Worm (Caenorhabditis elegans): ENCODE data around the gene W02H3.3.

Gene W02H3.3

DNA sequence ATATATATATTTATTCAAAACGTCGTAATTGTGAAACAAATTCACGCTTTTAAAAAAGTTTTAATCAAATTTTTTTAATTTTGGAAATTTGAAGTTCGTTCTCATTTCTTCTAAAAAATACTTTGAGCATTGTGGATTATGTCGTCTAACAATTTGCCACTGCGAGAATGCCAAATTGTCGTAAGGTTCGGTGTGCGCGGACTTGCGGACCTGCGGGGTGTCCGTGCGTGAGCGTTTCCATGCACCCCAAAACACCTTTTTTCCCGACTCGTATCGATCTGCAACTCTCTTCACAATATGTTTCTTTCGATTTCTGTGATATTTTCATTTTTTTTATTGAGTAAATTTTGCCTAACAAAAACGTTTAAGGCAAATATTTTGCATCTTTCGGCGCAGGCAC lies 25.3 kb downstream of the W02H3.3 start:
- TF ChIP-seq lin-13 (tag; optimal IDR thresholded peaks at IDR 0.05) = peak; percentile 22
- TF ChIP-seq unc-120 (tag; optimal IDR thresholded peaks at IDR 0.05; ENCODE audit: poor library complexity, severe bottlenecking) = no peak

ce11 chrX:11068334-11068733 lies 29.7 kb downstream of the W02H3.3 start, which contains the start of gene apt-9:
TSS of gene apt-9 (plus strand) at chrX:11068527.
- TF ChIP-seq cnd-1 (tag; optimal IDR thresholded peaks at IDR 0.05) = no peak
- peak; percentile 52 for TF ChIP-seq ces-1 (GFP tag; optimal IDR thresholded peaks at IDR 0.05)

DNA sequence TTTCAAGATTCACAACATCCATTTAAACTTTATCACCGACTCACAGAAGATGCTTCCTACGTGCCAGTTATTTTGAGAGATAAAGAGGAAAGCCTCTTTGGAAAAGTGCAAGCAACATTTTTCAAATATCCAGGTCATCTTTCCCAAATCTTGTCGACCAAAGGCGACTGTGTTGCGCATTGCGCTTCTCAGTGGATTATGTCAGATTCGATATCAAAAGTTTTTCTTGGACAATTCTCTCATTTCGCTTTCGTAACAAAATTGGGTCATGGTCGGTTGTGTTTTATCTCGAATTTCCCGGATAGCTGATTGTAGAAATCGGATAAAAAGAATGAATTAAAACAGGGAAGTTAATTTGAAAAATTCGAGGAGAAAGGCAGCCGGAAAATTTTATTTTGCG lies 30.7 kb downstream of the W02H3.3 start:
- TF ChIP-seq mls-2 (tag; optimal IDR thresholded peaks at IDR 0.05) (no peak), elt-1 (tag; optimal IDR thresholded peaks at IDR 0.05; ENCODE audit: borderline replicate concordance, insufficient read depth) (peak; percentile 5), tbx-8 (GFP tag; optimal IDR thresholded peaks at IDR 0.05) (no peak), pha-4 (tag; optimal IDR thresholded peaks at IDR 0.05) (no peak), blmp-1 (tag; optimal IDR thresholded peaks at IDR 0.05) (peak; percentile 44), ham-2 (GFP tag; optimal IDR thresholded peaks at IDR 0.05) (peak; percentile 33)

- TF ChIP-seq nhr-12 (tag; optimal IDR thresholded peaks at IDR 0.05) (no peak), ztf-11 (tag; optimal IDR thresholded peaks at IDR 0.05) (no peak), sem-2 (GFP tag; optimal IDR thresholded peaks at IDR 0.05) (no peak), elt-1 (tag; optimal IDR thresholded peaks at IDR 0.05; ENCODE audit: borderline replicate concordance, insufficient read depth) (peak; percentile 5), blmp-1 (tag; optimal IDR thresholded peaks at IDR 0.05) (peak; percentile 98), ceh-43 (GFP tag; optimal IDR thresholded peaks at IDR 0.05) (no peak), unc-39 (tag; optimal IDR thresholded peaks at IDR 0.05) (no peak), M03D4.4 (tag; optimal IDR thresholded peaks at IDR 0.05) (no peak), nhr-76 (tag; optimal IDR thresholded peaks at IDR 0.05) (no peak), hlh-1 (tag; optimal IDR thresholded peaks at IDR 0.05) (no peak), snpc-4 (tag; optimal IDR thresholded peaks at IDR 0.05) (no peak), lin-13 (tag; optimal IDR thresholded peaks at IDR 0.05) (no peak), zip-8 (tag; optimal IDR thresholded peaks at IDR 0.05) (no peak), unc-62 (GFP tag; optimal IDR thresholded peaks at IDR 0.05) (peak; percentile 57), nhr-2 (tag; optimal IDR thresholded peaks at IDR 0.05) (no peak), cnd-1 (tag; optimal IDR thresholded peaks at IDR 0.05) (no peak), nhr-28 (tag; optimal IDR thresholded peaks at IDR 0.05) (no peak), ham-2 (GFP tag; optimal IDR thresholded peaks at IDR 0.05) (peak; percentile 83), elt-3 (tag; optimal IDR thresholded peaks at IDR 0.05) (peak; percentile 57)
These were observed 33.2 kb downstream of the W02H3.3 start, which contains the start of gene lpr-4 for ce11 chrX:11064799-11065198. TSS of gene lpr-4 (plus strand) at chrX:11065126.

- TF ChIP-seq blmp-1 (tag; optimal IDR thresholded peaks at IDR 0.05) (peak; percentile 4), ham-2 (GFP tag; optimal IDR thresholded peaks at IDR 0.05) (peak; percentile 9), nhr-28 (tag; optimal IDR thresholded peaks at IDR 0.05) (no peak)
These were observed 36.1 kb downstream of the W02H3.3 start, which contains the start of gene lpr-5 for ce11 chrX:11061904-11062303. TSS of gene lpr-5 (plus strand) at chrX:11062123.

DNA sequence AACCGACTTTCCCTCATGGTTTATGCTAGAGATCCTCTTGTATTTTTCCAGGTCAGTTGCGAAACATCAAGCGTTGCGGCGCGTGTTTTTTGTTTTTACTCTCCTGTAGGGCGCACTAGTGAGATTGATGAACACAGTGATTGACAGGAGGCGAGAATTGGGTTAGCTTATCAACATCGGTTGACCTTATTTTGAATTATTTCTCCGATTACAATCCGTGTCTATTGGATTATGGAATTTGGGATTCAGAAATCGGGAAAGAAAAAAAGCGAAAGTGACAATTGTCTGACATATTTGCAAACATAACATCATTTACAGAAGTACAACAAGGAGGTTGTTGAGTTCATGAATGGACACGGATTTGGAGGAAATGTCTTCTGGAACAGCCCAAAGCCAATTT lies 37.0 kb downstream of the W02H3.3 start:
- TF ChIP-seq ces-1 (GFP tag; optimal IDR thresholded peaks at IDR 0.05) (no peak), ceh-43 (GFP tag; optimal IDR thresholded peaks at IDR 0.05) (no peak), nhr-28 (tag; optimal IDR thresholded peaks at IDR 0.05) (no peak), blmp-1 (tag; optimal IDR thresholded peaks at IDR 0.05) (peak; percentile 59), unc-62 (GFP tag; optimal IDR thresholded peaks at IDR 0.05) (peak; percentile 55)

ce11 chrX:11059744-11060143 lies 38.2 kb downstream of the W02H3.3 start, which contains the start of gene lpr-6:
TSS of gene lpr-6 (plus strand) at chrX:11059994.
- TF ChIP-seq ham-2 (GFP tag; optimal IDR thresholded peaks at IDR 0.05) (no peak), ceh-43 (GFP tag; optimal IDR thresholded peaks at IDR 0.05) (peak; percentile 36)

DNA sequence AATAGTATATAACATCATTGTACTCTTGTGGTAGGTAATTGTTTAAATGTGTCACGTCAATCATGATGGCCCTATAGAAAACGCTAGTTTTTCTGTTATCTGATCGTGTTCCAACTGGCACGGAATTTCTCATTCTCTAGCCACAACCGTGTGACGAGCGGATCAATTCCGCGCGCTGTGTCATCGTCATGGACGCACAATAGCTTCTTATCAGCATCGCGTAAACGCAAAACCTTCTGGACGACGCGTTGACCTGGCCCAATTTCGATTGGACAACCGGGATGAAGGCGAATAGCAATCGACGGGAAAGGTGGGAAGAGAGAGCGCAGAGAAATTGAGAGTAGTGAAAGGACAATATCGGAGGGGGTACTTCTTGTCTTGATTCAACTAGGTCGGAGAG lies 41.0 kb downstream of the W02H3.3 start, which contains the start of gene lpr-3:
Gene lpr-3 (plus strand): TSS at position 374 of the 400 bp plus-strand sequence.
- TF ChIP-seq ham-2 (GFP tag; optimal IDR thresholded peaks at IDR 0.05) (peak; percentile 96), mep-1 (tag; optimal IDR thresholded peaks at IDR 0.05) (no peak), sptf-1 (tag; optimal IDR thresholded peaks at IDR 0.05) (no peak), lsy-2 (tag; optimal IDR thresholded peaks at IDR 0.05) (no peak), drap-1 (GFP tag; optimal IDR thresholded peaks at IDR 0.05) (no peak), unc-39 (tag; optimal IDR thresholded peaks at IDR 0.05) (no peak), blmp-1 (tag; optimal IDR thresholded peaks at IDR 0.05) (peak; percentile 94), nhr-12 (tag; optimal IDR thresholded peaks at IDR 0.05) (no peak), zip-8 (tag; optimal IDR thresholded peaks at IDR 0.05) (no peak), elt-3 (tag; optimal IDR thresholded peaks at IDR 0.05) (peak; percentile 42), hlh-1 (tag; optimal IDR thresholded peaks at IDR 0.05) (no peak), nhr-76 (tag; optimal IDR thresholded peaks at IDR 0.05) (no peak), nhr-237 (tag; optimal IDR thresholded peaks at IDR 0.05) (no peak), mab-5 (tag; optimal IDR thresholded peaks at IDR 0.05) (no peak), mls-2 (tag; optimal IDR thresholded peaks at IDR 0.05) (no peak), elt-1 (tag; optimal IDR thresholded peaks at IDR 0.05; ENCODE audit: borderline replicate concordance, insufficient read depth) (peak; percentile 90), unc-62 (GFP tag; optimal IDR thresholded peaks at IDR 0.05) (peak; percentile 60)
